Worm (Caenorhabditis elegans): ENCODE data around the gene K01G5.8.

K01G5.8 gene

ce11 chrIII:10719057-10719456 is 21.5 kb downstream of the K01G5.8 start:
- TF ChIP-seq peb-1 (tag; optimal IDR thresholded peaks at IDR 0.05) = no peak
- no peak for TF ChIP-seq elt-3 (tag; optimal IDR thresholded peaks at IDR 0.05)
- TF ChIP-seq alr-1 (tag; optimal IDR thresholded peaks at IDR 0.05) = no peak
- TF ChIP-seq lin-39 (tag; optimal IDR thresholded peaks at IDR 0.05) = no peak
- peak; percentile 55 for TF ChIP-seq blmp-1 (tag; optimal IDR thresholded peaks at IDR 0.05; ENCODE audit: insufficient read depth)
- TF ChIP-seq unc-55 (GFP tag; optimal IDR thresholded peaks at IDR 0.05) = no peak
- TF ChIP-seq ama-1 (optimal IDR thresholded peaks at IDR 0.05) = no peak
- TF ChIP-seq lin-11 (tag; optimal IDR thresholded peaks at IDR 0.05) = no peak
- no peak for TF ChIP-seq aly-2 (tag; optimal IDR thresholded peaks at IDR 0.05)
- TF ChIP-seq nhr-25 (tag; optimal IDR thresholded peaks at IDR 0.05) = peak; percentile 58
- TF ChIP-seq ceh-82 (tag; optimal IDR thresholded peaks at IDR 0.05) = no peak
- TF ChIP-seq sma-3 (GFP tag; optimal IDR thresholded peaks at IDR 0.05) = peak; percentile 52
- no peak for TF ChIP-seq nhr-10 (tag; optimal IDR thresholded peaks at IDR 0.05)
- peak; percentile 20 for TF ChIP-seq nhr-129 (tag; optimal IDR thresholded peaks at IDR 0.05)
- no peak for TF ChIP-seq nhr-237 (tag; optimal IDR thresholded peaks at IDR 0.05)
- TF ChIP-seq mdl-1 (tag; optimal IDR thresholded peaks at IDR 0.05) = no peak
- no peak for TF ChIP-seq ZK546.5 (tag; optimal IDR thresholded peaks at IDR 0.05)
- no peak for TF ChIP-seq R02D3.7 (tag; optimal IDR thresholded peaks at IDR 0.05)
- no peak for TF ChIP-seq ztf-4 (tag; optimal IDR thresholded peaks at IDR 0.05)
- peak; percentile 81 for TF ChIP-seq sma-9 (GFP tag; optimal IDR thresholded peaks at IDR 0.05)
- TF ChIP-seq sma-9 (tag; optimal IDR thresholded peaks at IDR 0.05) = no peak
- TF ChIP-seq C34F6.9 (tag; optimal IDR thresholded peaks at IDR 0.05) = no peak
- TF ChIP-seq mbf-1 (tag; optimal IDR thresholded peaks at IDR 0.05) = no peak
- no peak for TF ChIP-seq dmd-4 (tag; optimal IDR thresholded peaks at IDR 0.05)
- TF ChIP-seq unc-39 (tag; optimal IDR thresholded peaks at IDR 0.05) = no peak
- TF ChIP-seq ztf-11 (tag; optimal IDR thresholded peaks at IDR 0.05) = no peak
- TF ChIP-seq mab-5 (tag; optimal IDR thresholded peaks at IDR 0.05) = no peak
- no peak for TF ChIP-seq sem-4 (tag; optimal IDR thresholded peaks at IDR 0.05)
- no peak for TF ChIP-seq nhr-21 (tag; optimal IDR thresholded peaks at IDR 0.05)
- TF ChIP-seq nhr-23 (tag; optimal IDR thresholded peaks at IDR 0.05) = no peak
- no peak for TF ChIP-seq skn-1 (tag; optimal IDR thresholded peaks at IDR 0.05)
- TF ChIP-seq ztf-1 (GFP tag; conservative IDR thresholded peaks at IDR 0.05) = no peak
- TF ChIP-seq nhr-6 (tag; optimal IDR thresholded peaks at IDR 0.05) = no peak
- TF ChIP-seq ceh-16 (tag; optimal IDR thresholded peaks at IDR 0.05) = no peak
- peak; percentile 9 for TF ChIP-seq gmeb-1 (tag; optimal IDR thresholded peaks at IDR 0.05)
- peak; percentile 5 for TF ChIP-seq lin-13 (GFP tag; optimal IDR thresholded peaks at IDR 0.05)
- no peak for TF ChIP-seq egl-27 (tag; optimal IDR thresholded peaks at IDR 0.05)
- TF ChIP-seq unc-62 (GFP tag; optimal IDR thresholded peaks at IDR 0.05) = no peak
- TF ChIP-seq Y55F3AM.14 (GFP tag; optimal IDR thresholded peaks at IDR 0.05) = no peak
- no peak for TF ChIP-seq zag-1 (tag; optimal IDR thresholded peaks at IDR 0.05)
- TF ChIP-seq nhr-11 (tag; optimal IDR thresholded peaks at IDR 0.05) = no peak
- TF ChIP-seq F13H6.1 (tag; optimal IDR thresholded peaks at IDR 0.05) = peak; percentile 50
- no peak for TF ChIP-seq lsy-2 (tag; optimal IDR thresholded peaks at IDR 0.05)
- no peak for TF ChIP-seq snpc-4 (tag; optimal IDR thresholded peaks at IDR 0.05)
- TF ChIP-seq elt-1 (tag; optimal IDR thresholded peaks at IDR 0.05) = no peak
- peak; percentile 61 for TF ChIP-seq fos-1 (tag; optimal IDR thresholded peaks at IDR 0.05)
- TF ChIP-seq crh-2 (tag; optimal IDR thresholded peaks at IDR 0.05) = peak; percentile 94

ce11 chrIII:10718078-10718477 is 22.5 kb downstream of the K01G5.8 start:
- peak; percentile 3 for TF ChIP-seq Y55F3AM.14 (GFP tag; optimal IDR thresholded peaks at IDR 0.05)
- no peak for TF ChIP-seq lin-39 (tag; optimal IDR thresholded peaks at IDR 0.05)
- TF ChIP-seq ceh-16 (tag; optimal IDR thresholded peaks at IDR 0.05) = no peak
- TF ChIP-seq unc-62 (GFP tag; optimal IDR thresholded peaks at IDR 0.05) = no peak
- TF ChIP-seq egl-27 (tag; optimal IDR thresholded peaks at IDR 0.05) = no peak
- no peak for TF ChIP-seq ZK546.5 (tag; optimal IDR thresholded peaks at IDR 0.05)
- no peak for TF ChIP-seq alr-1 (tag; optimal IDR thresholded peaks at IDR 0.05)
- no peak for TF ChIP-seq ztf-4 (tag; optimal IDR thresholded peaks at IDR 0.05)
- no peak for TF ChIP-seq sma-3 (GFP tag; optimal IDR thresholded peaks at IDR 0.05)
- TF ChIP-seq ceh-82 (tag; optimal IDR thresholded peaks at IDR 0.05) = no peak
- TF ChIP-seq skn-1 (tag; optimal IDR thresholded peaks at IDR 0.05) = no peak
- TF ChIP-seq unc-39 (tag; optimal IDR thresholded peaks at IDR 0.05) = no peak
- TF ChIP-seq nhr-21 (tag; optimal IDR thresholded peaks at IDR 0.05) = no peak
- no peak for TF ChIP-seq fos-1 (tag; optimal IDR thresholded peaks at IDR 0.05)
- TF ChIP-seq C34F6.9 (tag; optimal IDR thresholded peaks at IDR 0.05) = no peak
- no peak for TF ChIP-seq nhr-23 (tag; optimal IDR thresholded peaks at IDR 0.05)
- TF ChIP-seq crh-2 (tag; optimal IDR thresholded peaks at IDR 0.05) = peak; percentile 11
- no peak for TF ChIP-seq nhr-10 (tag; optimal IDR thresholded peaks at IDR 0.05)
- TF ChIP-seq nhr-12 (tag; optimal IDR thresholded peaks at IDR 0.05) = no peak
- no peak for TF ChIP-seq mbf-1 (tag; optimal IDR thresholded peaks at IDR 0.05)
- no peak for TF ChIP-seq nhr-11 (tag; optimal IDR thresholded peaks at IDR 0.05)
- peak; percentile 6 for TF ChIP-seq nhr-25 (tag; optimal IDR thresholded peaks at IDR 0.05)
- TF ChIP-seq dmd-4 (tag; optimal IDR thresholded peaks at IDR 0.05) = no peak
- no peak for TF ChIP-seq ztf-1 (GFP tag; conservative IDR thresholded peaks at IDR 0.05)
- TF ChIP-seq sma-9 (GFP tag; optimal IDR thresholded peaks at IDR 0.05) = peak; percentile 30
- no peak for TF ChIP-seq sma-9 (tag; optimal IDR thresholded peaks at IDR 0.05)
- TF ChIP-seq elt-1 (tag; optimal IDR thresholded peaks at IDR 0.05) = no peak
